Fruit fly (Drosophila melanogaster): ENCODE data around the gene spas.

spas gene

DNA sequence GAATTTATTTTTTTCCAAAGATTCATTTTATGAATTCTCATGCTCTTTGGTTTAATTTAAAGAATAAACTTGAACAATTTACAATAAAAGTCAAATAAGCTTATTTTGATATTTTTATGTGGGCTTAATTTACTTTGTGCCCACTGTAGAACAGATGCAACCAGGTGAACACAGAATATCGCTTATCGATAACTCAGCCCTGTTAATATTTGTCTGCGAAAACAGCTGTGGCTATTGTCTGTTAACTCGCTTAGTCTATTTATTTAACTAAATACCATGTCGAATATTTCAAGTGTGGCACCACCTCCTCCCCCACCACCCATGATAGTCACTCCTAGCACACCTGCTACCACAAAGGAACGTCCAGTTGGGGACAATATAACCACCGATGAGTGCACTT, 42.6 kb upstream of the spas start, which contains the start of gene CG33108:
CG33108 (plus strand) TSS at position 200 of the 400 bp plus-strand sequence.
- TF ChIP-seq Hr83 (GFP tag; optimal IDR thresholded peaks at IDR 0.05; ENCODE audit: poor library complexity, severe bottlenecking) (peak; percentile 35), Hnf4 (GFP tag; optimal IDR thresholded peaks at IDR 0.05) (peak; percentile 21), psq (GFP tag; optimal IDR thresholded peaks at IDR 0.05) (no peak), Rel (GFP tag; optimal IDR thresholded peaks at IDR 0.05) (no peak), Rel (tag; optimal IDR thresholded peaks at IDR 0.05) (peak; percentile 15), CG9705 (GFP tag; optimal IDR thresholded peaks at IDR 0.05) (no peak)

- TF ChIP-seq h (GFP tag; optimal IDR thresholded peaks at IDR 0.05): no peak
- TF ChIP-seq OdsH (GFP tag; optimal IDR thresholded peaks at IDR 0.05): no peak
- TF ChIP-seq dl (GFP tag; optimal IDR thresholded peaks at IDR 0.05; ENCODE audit: insufficient read depth in 1 of 2, partially characterized antibody in 2 of 2): no peak
- no peak for TF ChIP-seq CrebA (GFP tag; optimal IDR thresholded peaks at IDR 0.05; ENCODE audit: borderline replicate concordance)
- TF ChIP-seq rgr (GFP tag; optimal IDR thresholded peaks at IDR 0.05): no peak
- TF ChIP-seq woc (GFP tag; optimal IDR thresholded peaks at IDR 0.05): no peak
- TF ChIP-seq Dif (GFP tag; optimal IDR thresholded peaks at IDR 0.05; ENCODE audit: partially characterized antibody): no peak
- TF ChIP-seq sv (GFP tag; optimal IDR thresholded peaks at IDR 0.05): no peak
- no peak for TF ChIP-seq psq (GFP tag; optimal IDR thresholded peaks at IDR 0.05)
- TF ChIP-seq CG32264 (GFP tag; optimal IDR thresholded peaks at IDR 0.05): no peak
- TF ChIP-seq Hnf4 (GFP tag; optimal IDR thresholded peaks at IDR 0.05): peak; percentile 21
- peak; percentile 6 for TF ChIP-seq Hr83 (GFP tag; optimal IDR thresholded peaks at IDR 0.05; ENCODE audit: poor library complexity, severe bottlenecking)
- TF ChIP-seq Jra (GFP tag; optimal IDR thresholded peaks at IDR 0.05): no peak
- TF ChIP-seq usp (GFP tag; optimal IDR thresholded peaks at IDR 0.05): no peak
- TF ChIP-seq Dfd (GFP tag; optimal IDR thresholded peaks at IDR 0.05): no peak
- TF ChIP-seq dsf (GFP tag; optimal IDR thresholded peaks at IDR 0.05; ENCODE audit: borderline replicate concordance): no peak
- TF ChIP-seq ey (GFP tag; optimal IDR thresholded peaks at IDR 0.05): no peak
- no peak for TF ChIP-seq Mio (GFP tag; optimal IDR thresholded peaks at IDR 0.05)
- no peak for TF ChIP-seq Sp1 (GFP tag; optimal IDR thresholded peaks at IDR 0.05)
- peak in 1 of 2 experiments; percentile 7 for TF ChIP-seq foxo (GFP tag; optimal IDR thresholded peaks at IDR 0.05)
- TF ChIP-seq dmrt93B (GFP tag; optimal IDR thresholded peaks at IDR 0.05): no peak
- TF ChIP-seq Vsx2 (GFP tag; optimal IDR thresholded peaks at IDR 0.05; ENCODE audit: partially characterized antibody): no peak
- no peak for TF ChIP-seq N (GFP tag; optimal IDR thresholded peaks at IDR 0.05)
- peak; percentile 14 for TF ChIP-seq Myc (optimal IDR thresholded peaks at IDR 0.05)
- TF ChIP-seq Hr78 (GFP tag; optimal IDR thresholded peaks at IDR 0.05): no peak
- TF ChIP-seq Abd-B (GFP tag; optimal IDR thresholded peaks at IDR 0.05): no peak
- no peak for TF ChIP-seq GATAd (GFP tag; optimal IDR thresholded peaks at IDR 0.05)
- no peak for TF ChIP-seq Rel (GFP tag; optimal IDR thresholded peaks at IDR 0.05)
- peak; percentile 100 for TF ChIP-seq Rel (tag; optimal IDR thresholded peaks at IDR 0.05)
- no peak for TF ChIP-seq CG9705 (GFP tag; optimal IDR thresholded peaks at IDR 0.05)
- TF ChIP-seq fru (GFP tag; optimal IDR thresholded peaks at IDR 0.05): no peak
- TF ChIP-seq HLH106 (tag; optimal IDR thresholded peaks at IDR 0.05): no peak
Measured at dm6 chr3R:23996224-23996623, 41.8 kb upstream of the spas start, which contains the start of gene LSm3. TSS of gene LSm3 (plus strand) at chr3R:23996262.

DNA sequence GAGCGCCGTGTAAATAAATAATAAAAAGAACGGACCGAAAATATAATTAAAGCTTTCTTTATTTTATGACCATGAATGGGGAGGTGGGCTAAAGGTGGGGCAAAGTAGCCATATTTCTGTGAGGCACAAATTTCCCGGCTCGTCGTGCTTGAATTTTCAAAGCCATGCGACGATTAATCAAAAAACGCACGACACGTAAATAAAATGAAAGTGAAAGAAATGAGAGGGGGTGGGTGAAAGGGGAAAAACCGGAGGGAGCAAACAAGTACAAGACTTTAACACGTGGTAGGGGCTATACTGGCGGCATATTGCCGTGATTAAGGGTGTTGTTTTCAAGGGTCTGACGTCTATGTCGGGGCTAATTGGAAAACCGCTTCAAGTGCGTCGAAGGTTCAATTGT, 36.9 kb upstream of the spas start:
- no peak for TF ChIP-seq lola (GFP tag; optimal IDR thresholded peaks at IDR 0.05)
- no peak for TF ChIP-seq br (GFP tag; optimal IDR thresholded peaks at IDR 0.05)
- TF ChIP-seq dl (GFP tag; optimal IDR thresholded peaks at IDR 0.05; ENCODE audit: insufficient read depth in 1 of 2, partially characterized antibody in 2 of 2): no peak
- TF ChIP-seq sage (GFP tag; optimal IDR thresholded peaks at IDR 0.05): no peak
- TF ChIP-seq foxo (GFP tag; optimal IDR thresholded peaks at IDR 0.05): no peak
- TF ChIP-seq Rel (GFP tag; optimal IDR thresholded peaks at IDR 0.05): no peak
- no peak for TF ChIP-seq Rel (tag; optimal IDR thresholded peaks at IDR 0.05)
- TF ChIP-seq h (GFP tag; optimal IDR thresholded peaks at IDR 0.05): no peak
- TF ChIP-seq Mio (GFP tag; optimal IDR thresholded peaks at IDR 0.05): no peak
- no peak for TF ChIP-seq OdsH (GFP tag; optimal IDR thresholded peaks at IDR 0.05)
- no peak for TF ChIP-seq brk (GFP tag; optimal IDR thresholded peaks at IDR 0.05)
- TF ChIP-seq Sp1 (GFP tag; optimal IDR thresholded peaks at IDR 0.05): no peak
- TF ChIP-seq Dif (GFP tag; optimal IDR thresholded peaks at IDR 0.05; ENCODE audit: partially characterized antibody): no peak
- no peak for TF ChIP-seq psq (GFP tag; optimal IDR thresholded peaks at IDR 0.05)
- TF ChIP-seq dmrt93B (GFP tag; optimal IDR thresholded peaks at IDR 0.05): no peak
- no peak for TF ChIP-seq sv (GFP tag; optimal IDR thresholded peaks at IDR 0.05)
- no peak for TF ChIP-seq usp (GFP tag; optimal IDR thresholded peaks at IDR 0.05)

Data from whole organism, wandering third instar larva.